Fruit fly (Drosophila melanogaster) whole organism, pupa: ENCODE results near the gene CG43051.

Source experiments
- CG13204 ChIP-seq: fragments of 200-800 bp; sonication (Bioruptor generic); optimal IDR thresholded peaks from 2 replicates; lab custom pipeline; 2018; ENCODE audit warnings: missing biosample characterization, mild to moderate bottlenecking, missing genetic modification characterization, moderate library complexity
- CG8301 ChIP-seq: fragments of 200-800 bp; sonication (Bioruptor generic); optimal IDR thresholded peaks from 2 replicates; lab custom pipeline; 2018; ENCODE audit warnings: missing biosample characterization, mild to moderate bottlenecking, missing genetic modification characterization

- TF ChIP-seq CG13204 (GFP tag; lab: Kevin White, UChicago) (no peak), CG8301 (tag; lab: Kevin White, UChicago) (no peak)
Observed at dm6 chr2L:12464065-12464464, 43.7 kb upstream of the CG43051 start.
